Worm (Caenorhabditis elegans): ENCODE data around the gene mps-4.

mps-4 gene

DNA sequence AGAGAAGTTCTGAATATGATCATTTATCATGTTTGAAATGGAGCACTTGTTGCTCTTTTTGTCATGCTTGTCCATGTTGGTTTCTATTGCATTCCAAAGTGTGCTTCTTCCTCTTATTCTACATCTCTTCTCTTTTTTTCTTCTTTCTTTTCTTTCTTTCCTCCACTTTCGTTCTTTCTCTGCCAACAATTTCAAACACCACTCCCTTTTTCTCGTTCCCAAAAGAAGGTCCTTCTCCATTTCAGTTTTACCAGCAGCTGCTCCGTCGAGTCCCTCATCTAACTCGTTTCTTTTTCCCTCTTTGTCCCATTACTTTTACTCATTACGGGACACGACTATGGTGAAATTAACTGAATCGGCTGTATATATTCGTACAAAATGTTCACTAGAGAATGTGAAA lies 16.6 kb downstream of the mps-4 start, which contains the start of gene F09G8.5:
Gene F09G8.5 (plus strand): TSS at position 38 of the 400 bp plus-strand sequence.
- TF ChIP-seq lin-32 (GFP tag; optimal IDR thresholded peaks at IDR 0.05) (no peak), blmp-1 (tag; optimal IDR thresholded peaks at IDR 0.05) (no peak), ztf-11 (tag; optimal IDR thresholded peaks at IDR 0.05) (no peak), flh-1 (GFP tag; optimal IDR thresholded peaks at IDR 0.05) (no peak), drap-1 (GFP tag; optimal IDR thresholded peaks at IDR 0.05) (no peak), nhr-28 (tag; optimal IDR thresholded peaks at IDR 0.05) (no peak), sptf-1 (tag; optimal IDR thresholded peaks at IDR 0.05) (no peak), ces-1 (GFP tag; optimal IDR thresholded peaks at IDR 0.05) (no peak), ceh-39 (tag; optimal IDR thresholded peaks at IDR 0.05) (no peak), pha-4 (tag; optimal IDR thresholded peaks at IDR 0.05) (no peak), cnd-1 (tag; optimal IDR thresholded peaks at IDR 0.05) (no peak), unc-62 (GFP tag; optimal IDR thresholded peaks at IDR 0.05) (no peak), hlh-1 (tag; optimal IDR thresholded peaks at IDR 0.05) (no peak), tbx-8 (GFP tag; optimal IDR thresholded peaks at IDR 0.05) (no peak), bed-3 (GFP tag; optimal IDR thresholded peaks at IDR 0.05) (no peak), zip-8 (tag; optimal IDR thresholded peaks at IDR 0.05) (no peak), nhr-2 (tag; optimal IDR thresholded peaks at IDR 0.05) (no peak)

DNA sequence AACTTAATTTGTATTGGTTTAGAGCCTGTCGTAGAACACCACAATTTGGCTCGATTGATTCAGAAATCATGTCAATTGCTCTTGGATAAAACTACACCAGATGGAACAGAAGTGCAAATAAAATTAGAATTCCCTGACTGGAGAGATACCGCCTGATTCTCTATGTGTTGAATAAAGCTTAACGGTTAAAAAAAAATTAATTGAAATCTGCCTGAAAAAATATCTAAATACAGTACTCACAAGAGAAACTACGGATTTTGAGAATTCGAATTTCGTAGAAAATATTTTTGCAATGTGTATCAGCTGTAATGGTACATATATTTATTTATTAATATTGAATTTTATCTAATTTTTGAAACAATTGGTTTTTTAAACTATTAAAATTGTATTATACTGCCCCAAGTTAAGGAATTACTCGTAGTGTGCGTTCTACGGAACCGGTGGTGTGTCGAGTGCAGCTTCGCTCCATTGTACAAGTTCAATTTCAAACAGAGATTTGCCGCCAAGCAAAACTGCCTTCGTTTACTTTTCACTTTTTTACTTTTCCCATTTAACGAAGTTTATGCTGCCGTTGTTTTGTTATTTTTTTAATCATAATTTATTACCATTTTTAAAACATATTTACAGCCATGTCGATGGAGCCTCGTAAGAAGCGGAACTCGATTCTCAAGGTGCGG lies 21.4 kb downstream of the mps-4 start, which contains the start of gene knl-1:
Gene knl-1 (plus strand): TSS at position 626 of the 677 bp plus-strand sequence.
- TF ChIP-seq mep-1 (tag; optimal IDR thresholded peaks at IDR 0.05) (peak; percentile 68), drap-1 (GFP tag; optimal IDR thresholded peaks at IDR 0.05) (peak; percentile 30), elt-1 (tag; optimal IDR thresholded peaks at IDR 0.05; ENCODE audit: borderline replicate concordance, insufficient read depth) (no peak), hlh-1 (tag; optimal IDR thresholded peaks at IDR 0.05) (peak; percentile 12), sptf-1 (tag; optimal IDR thresholded peaks at IDR 0.05) (no peak), lin-32 (GFP tag; optimal IDR thresholded peaks at IDR 0.05) (no peak), lin-13 (tag; optimal IDR thresholded peaks at IDR 0.05) (peak; percentile 83), ces-1 (GFP tag; optimal IDR thresholded peaks at IDR 0.05) (peak; percentile 42), bed-3 (GFP tag; optimal IDR thresholded peaks at IDR 0.05) (peak; percentile 19), sem-2 (GFP tag; optimal IDR thresholded peaks at IDR 0.05) (peak; percentile 18), pha-4 (tag; optimal IDR thresholded peaks at IDR 0.05) (peak; percentile 32), nhr-237 (tag; optimal IDR thresholded peaks at IDR 0.05) (peak; percentile 58), lsy-2 (tag; optimal IDR thresholded peaks at IDR 0.05) (peak; percentile 80), unc-39 (tag; optimal IDR thresholded peaks at IDR 0.05) (no peak), cnd-1 (tag; optimal IDR thresholded peaks at IDR 0.05) (peak; percentile 59), tbx-8 (GFP tag; optimal IDR thresholded peaks at IDR 0.05) (no peak)

DNA sequence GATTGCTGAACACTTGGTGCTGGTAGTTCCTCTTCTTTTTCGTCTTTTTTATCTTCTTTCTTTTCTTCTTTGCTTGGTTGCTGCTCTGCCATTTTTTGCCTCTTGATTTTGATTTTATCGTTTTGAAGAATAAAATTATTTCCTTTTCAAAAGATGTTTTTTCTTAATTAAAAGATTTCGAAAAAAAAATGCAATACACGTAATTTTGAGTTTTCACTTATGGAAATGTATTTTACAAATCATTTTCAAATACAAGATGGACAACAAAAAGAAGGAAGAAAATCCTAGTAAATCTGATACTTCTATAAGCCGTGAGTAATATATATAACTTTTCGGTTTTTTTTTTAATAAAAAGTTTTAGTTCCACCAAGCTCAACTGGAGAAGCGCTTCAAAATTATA lies 22.2 kb downstream of the mps-4 start, which contains the start of the genes C02F5.10 and C02F5.2:
Gene C02F5.10 (minus strand): TSS at position 101 of the 400 bp plus-strand sequence.
Gene C02F5.2 (plus strand): TSS at position 239 of the 400 bp plus-strand sequence.
- no peak for TF ChIP-seq cnd-1 (tag; optimal IDR thresholded peaks at IDR 0.05)
- TF ChIP-seq ceh-83 (GFP tag; optimal IDR thresholded peaks at IDR 0.05): no peak
- no peak for TF ChIP-seq unc-62 (GFP tag; optimal IDR thresholded peaks at IDR 0.05)
- TF ChIP-seq ztf-11 (tag; optimal IDR thresholded peaks at IDR 0.05): no peak
- TF ChIP-seq ham-2 (GFP tag; optimal IDR thresholded peaks at IDR 0.05): no peak

DNA sequence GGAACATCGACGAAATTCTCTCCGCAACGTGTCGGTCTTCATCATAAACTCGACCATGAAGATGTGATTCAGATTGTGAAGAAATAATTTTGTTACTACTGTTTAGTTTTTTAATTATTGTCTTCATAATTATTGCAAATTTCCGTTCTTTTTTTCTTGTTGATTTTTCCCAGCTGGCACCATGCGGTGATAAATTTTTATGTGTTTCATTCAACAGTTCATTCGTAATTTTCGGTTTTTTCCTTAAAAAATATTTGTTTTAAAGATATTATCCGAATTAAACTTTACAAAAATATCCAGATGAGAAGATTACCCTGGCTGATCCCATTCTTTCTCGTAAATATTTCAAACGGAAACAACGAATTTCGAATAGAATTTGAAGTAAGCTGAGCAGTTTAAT lies 24.5 kb downstream of the mps-4 start, which contains the start of gene C02F5.13:
Gene C02F5.13 (plus strand): TSS at position 301 of the 400 bp plus-strand sequence.
- TF ChIP-seq nhr-12 (tag; optimal IDR thresholded peaks at IDR 0.05) (no peak), ztf-11 (tag; optimal IDR thresholded peaks at IDR 0.05) (no peak), ceh-39 (tag; optimal IDR thresholded peaks at IDR 0.05) (no peak), mls-2 (tag; optimal IDR thresholded peaks at IDR 0.05) (no peak), sem-2 (GFP tag; optimal IDR thresholded peaks at IDR 0.05) (no peak), lin-13 (tag; optimal IDR thresholded peaks at IDR 0.05) (no peak), elt-3 (tag; optimal IDR thresholded peaks at IDR 0.05) (no peak), ham-2 (GFP tag; optimal IDR thresholded peaks at IDR 0.05) (no peak), cnd-1 (tag; optimal IDR thresholded peaks at IDR 0.05) (no peak), lin-32 (GFP tag; optimal IDR thresholded peaks at IDR 0.05) (no peak), tbx-8 (GFP tag; optimal IDR thresholded peaks at IDR 0.05) (no peak), unc-39 (tag; optimal IDR thresholded peaks at IDR 0.05) (no peak), nhr-28 (tag; optimal IDR thresholded peaks at IDR 0.05) (no peak), flh-1 (GFP tag; optimal IDR thresholded peaks at IDR 0.05) (no peak), pha-4 (tag; optimal IDR thresholded peaks at IDR 0.05) (no peak), nhr-76 (tag; optimal IDR thresholded peaks at IDR 0.05) (no peak), unc-120 (tag; optimal IDR thresholded peaks at IDR 0.05; ENCODE audit: poor library complexity, severe bottlenecking) (no peak), nhr-237 (tag; optimal IDR thresholded peaks at IDR 0.05) (no peak), zip-8 (tag; optimal IDR thresholded peaks at IDR 0.05) (no peak), unc-62 (GFP tag; optimal IDR thresholded peaks at IDR 0.05) (no peak)
